Worm (Caenorhabditis elegans) whole organism, midembryonic: ENCODE measurements around the gene F52E1.5.
A peak's percentile ranks its signal among the peaks of the same experiment; 100 is the strongest.

Experiments
- T22C8.4 ChIP-seq: fragments of 200-800 bp; sonication (Bioruptor generic); IDR thresholded peaks from 2 replicates; pipeline ENCODE4 v1.3.6; 2022; ENCODE audit warnings: missing genetic modification characterization, missing compliant biosample characterization
- cog-1 ChIP-seq: sonication (generic microtip); optimal IDR thresholded peaks from 2 replicates; lab custom pipeline; 2016; ENCODE audit warnings: missing genetic modification characterization, missing compliant biosample characterization
- flt-1 ChIP-seq: fragments of 200-800 bp; sonication (Bioruptor generic); IDR thresholded peaks from 2 replicates; pipeline ENCODE4 v1.3.6; 2022; ENCODE audit warnings: missing genetic modification characterization, missing compliant biosample characterization
- klf-2 ChIP-seq: fragments of 200-800 bp; sonication (Bioruptor generic); conservative IDR thresholded peaks from 2 replicates; pipeline ENCODE4 v1.3.6; 2022; ENCODE audit warnings: missing genetic modification reagents, missing genetic modification characterization, missing compliant biosample characterization
- med-1 ChIP-seq: sonication (generic microtip); optimal IDR thresholded peaks from 2 replicates; lab custom pipeline; 2017; ENCODE audit warnings: missing genetic modification characterization, mild to moderate bottlenecking, missing compliant biosample characterization, antibody characterized with exemption, missing genetic modification reagents; ENCODE audit not compliant: insufficient read depth
- ref-1 ChIP-seq: fragments of 200-800 bp; sonication (Bioruptor generic); conservative IDR thresholded peaks from 2 replicates; pipeline ENCODE4 v1.3.6; 2022; ENCODE audit warnings: missing genetic modification reagents, missing genetic modification characterization, missing compliant biosample characterization
- tab-1 ChIP-seq: fragments of 200-800 bp; sonication (Bioruptor generic); IDR thresholded peaks from 2 replicates; pipeline ENCODE4 v1.3.6; 2022; ENCODE audit warnings: missing genetic modification characterization, missing compliant biosample characterization
- ztf-23 ChIP-seq: fragments of 200-800 bp; sonication (Bioruptor generic); IDR thresholded peaks from 2 replicates; pipeline ENCODE4 v1.3.6; 2022; ENCODE audit warnings: missing genetic modification reagents, missing genetic modification characterization, missing compliant biosample characterization
- ztf-29 ChIP-seq: fragments of 200-800 bp; sonication (Bioruptor generic); IDR thresholded peaks from 2 replicates; pipeline ENCODE4 v1.3.6; 2022; ENCODE audit warnings: missing genetic modification reagents, missing genetic modification characterization, missing compliant biosample characterization

The F52E1.5 gene

DNA sequence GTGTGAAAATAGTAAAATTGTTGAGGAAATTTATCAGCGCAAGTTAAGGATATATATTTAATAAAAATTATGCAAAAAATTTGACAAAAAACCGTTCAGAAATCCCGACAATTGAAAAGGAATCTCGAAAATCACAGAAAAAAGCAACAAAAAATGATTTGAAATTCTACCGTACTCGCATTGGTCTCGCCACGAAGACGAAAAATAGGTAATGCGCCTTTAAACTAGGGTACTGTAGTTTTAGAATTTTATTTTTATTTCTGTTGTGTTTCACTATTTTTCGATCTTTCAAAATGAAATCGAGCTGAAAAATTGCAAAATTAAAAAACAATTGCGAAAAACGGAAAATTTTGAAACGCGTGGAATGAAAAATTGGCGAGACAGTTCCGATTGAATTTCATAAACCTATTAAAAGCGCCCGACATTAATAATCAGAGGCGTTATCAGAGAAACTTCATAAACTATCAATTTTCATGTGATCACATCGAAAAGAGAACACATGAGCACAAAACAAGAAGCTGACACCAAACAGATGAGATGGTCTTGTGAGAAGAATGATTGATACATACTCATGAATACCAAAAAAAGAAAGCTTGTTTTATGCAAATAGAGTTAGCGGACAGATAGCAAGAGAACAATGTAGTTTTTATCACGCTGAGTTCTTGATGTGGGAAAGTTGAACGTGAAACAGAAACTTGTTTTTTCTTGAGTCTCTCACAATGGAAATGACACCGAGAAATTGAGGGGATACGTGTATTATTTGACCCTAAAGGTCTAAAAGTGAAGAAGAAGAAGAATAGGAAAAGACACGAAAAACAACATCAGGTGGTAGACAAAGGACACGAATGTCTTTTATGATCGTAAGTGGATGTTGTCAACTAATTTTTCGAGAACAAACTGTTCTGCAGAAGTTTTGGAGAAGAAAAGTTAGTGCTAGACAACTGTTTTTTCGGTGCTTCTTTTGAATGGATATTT, 45.8 kb downstream of the F52E1.5 start:
- TF ChIP-seq ztf-29 (GFP tag; lab: Robert Waterston, UW) (no peak), T22C8.4 (GFP tag; lab: Robert Waterston, UW) (no peak), flt-1 (no peak), tab-1 (GFP tag; lab: Robert Waterston, UW) (no peak), ztf-23 (GFP tag; lab: Robert Waterston, UW) (no peak), cog-1 (tag; lab: Kevin White, UChicago) (no peak), klf-2 (GFP tag; lab: Robert Waterston, UW) (no peak), med-1 (GFP tag; lab: Kevin White, UChicago) (no peak), ref-1 (GFP tag; lab: Robert Waterston, UW) (no peak)

DNA sequence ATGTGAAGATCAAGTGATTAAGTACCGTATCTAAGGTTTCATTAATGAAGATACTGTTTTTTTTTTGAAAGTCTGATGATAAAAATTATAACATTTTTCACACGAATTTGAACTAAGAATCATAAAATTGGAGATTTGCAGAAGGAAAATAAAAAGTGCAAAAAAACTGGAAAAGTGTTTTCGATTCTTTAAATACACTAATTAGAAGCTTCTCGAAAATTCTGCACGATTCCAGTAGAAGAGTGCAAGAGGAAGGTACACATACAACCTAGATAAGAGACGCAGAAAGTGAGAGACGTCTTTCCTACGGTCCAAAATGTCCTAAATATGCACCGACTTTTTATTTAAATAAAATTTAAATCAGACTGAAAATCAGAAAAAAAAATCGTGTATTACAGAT, 46.9 kb downstream of the F52E1.5 start:
- TF ChIP-seq med-1 (GFP tag; lab: Kevin White, UChicago) = no peak
- TF ChIP-seq ztf-23 (GFP tag; lab: Robert Waterston, UW) = no peak
- TF ChIP-seq cog-1 (tag; lab: Kevin White, UChicago) = no peak
- TF ChIP-seq klf-2 (GFP tag; lab: Robert Waterston, UW) = no peak
- TF ChIP-seq T22C8.4 (GFP tag; lab: Robert Waterston, UW) = no peak
- no peak for TF ChIP-seq ref-1 (GFP tag; lab: Robert Waterston, UW)
- no peak for TF ChIP-seq ztf-29 (GFP tag; lab: Robert Waterston, UW)
- no peak for TF ChIP-seq flt-1
- no peak for TF ChIP-seq tab-1 (GFP tag; lab: Robert Waterston, UW)

DNA sequence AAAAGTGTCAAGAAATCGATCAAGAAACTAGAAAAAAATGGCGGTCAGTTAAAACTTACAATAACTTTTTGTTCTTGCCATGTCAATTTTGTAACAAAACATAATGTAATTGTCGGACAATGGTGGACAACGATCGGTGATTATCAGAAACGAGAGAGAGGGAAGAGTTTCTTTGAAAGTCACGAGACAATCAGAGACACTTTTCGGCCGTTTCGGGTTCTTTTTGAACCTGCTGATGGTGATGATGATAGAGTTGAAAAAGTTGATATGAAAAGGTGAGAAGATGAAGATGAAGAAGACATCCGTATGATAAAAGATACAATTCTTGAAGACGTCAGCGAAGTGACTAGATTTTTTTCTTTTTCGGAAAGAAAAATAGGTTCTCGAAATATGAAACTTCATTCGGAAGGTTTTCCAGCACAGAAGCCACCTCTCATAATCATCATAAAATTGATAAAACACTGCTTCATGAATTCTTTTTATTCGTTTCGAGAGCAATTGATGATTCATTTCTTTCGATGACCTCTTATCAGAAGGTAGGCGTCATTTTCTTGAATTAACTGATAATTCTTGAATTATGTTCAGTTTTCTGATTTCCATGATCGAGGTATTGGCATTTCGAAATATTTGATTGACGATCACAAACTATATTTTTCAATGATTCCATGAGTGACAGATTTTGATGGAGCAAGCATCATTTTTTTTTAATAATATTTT, 47.6 kb downstream of the F52E1.5 start:
- TF ChIP-seq klf-2 (GFP tag; lab: Robert Waterston, UW) = no peak
- no peak for TF ChIP-seq med-1 (GFP tag; lab: Kevin White, UChicago)
- no peak for TF ChIP-seq cog-1 (tag; lab: Kevin White, UChicago)
- no peak for TF ChIP-seq ref-1 (GFP tag; lab: Robert Waterston, UW)
- TF ChIP-seq T22C8.4 (GFP tag; lab: Robert Waterston, UW) = no peak
- no peak for TF ChIP-seq ztf-23 (GFP tag; lab: Robert Waterston, UW)
- no peak for TF ChIP-seq tab-1 (GFP tag; lab: Robert Waterston, UW)
- TF ChIP-seq flt-1 = no peak
- TF ChIP-seq ztf-29 (GFP tag; lab: Robert Waterston, UW) = no peak

DNA sequence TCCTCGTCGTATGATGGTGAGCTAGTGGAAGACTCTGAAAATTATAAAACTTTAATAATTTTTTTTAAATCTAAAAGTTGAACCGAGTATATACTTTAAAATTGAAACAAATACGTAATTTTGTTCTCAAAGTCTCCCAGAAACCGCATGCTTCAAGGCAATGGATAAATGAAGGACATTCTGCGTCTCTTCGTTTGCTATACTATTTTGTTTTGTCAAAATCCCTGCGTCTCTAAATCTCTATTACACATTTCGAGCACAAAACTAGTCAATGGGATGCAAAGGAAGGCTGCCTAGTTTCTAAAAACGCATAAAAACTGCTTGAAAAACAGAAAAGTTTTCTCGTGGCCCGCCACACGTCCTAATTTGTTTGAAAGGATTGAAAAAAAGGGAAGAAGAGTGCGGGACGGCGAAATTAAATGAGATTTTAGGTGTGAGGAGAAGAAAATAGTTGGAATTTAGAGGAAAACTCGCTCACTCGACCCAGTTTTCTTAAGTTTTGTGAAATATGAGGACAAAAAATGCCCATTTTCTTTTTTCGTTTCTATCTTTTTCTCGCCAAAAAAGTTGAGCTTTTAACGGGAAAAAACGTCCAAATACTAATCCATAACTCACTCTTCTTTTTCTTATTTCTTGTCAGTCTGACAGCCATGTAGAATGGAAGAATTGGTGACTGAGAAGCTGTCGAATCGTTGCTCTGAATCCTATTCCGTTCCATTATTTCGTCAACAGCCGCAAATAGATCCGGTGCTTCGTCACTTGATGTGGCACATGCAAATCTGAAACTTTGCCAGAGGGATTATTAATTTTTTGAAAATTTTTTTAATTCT, 49.5 kb downstream of the F52E1.5 start:
- no peak for TF ChIP-seq tab-1 (GFP tag; lab: Robert Waterston, UW)

DNA sequence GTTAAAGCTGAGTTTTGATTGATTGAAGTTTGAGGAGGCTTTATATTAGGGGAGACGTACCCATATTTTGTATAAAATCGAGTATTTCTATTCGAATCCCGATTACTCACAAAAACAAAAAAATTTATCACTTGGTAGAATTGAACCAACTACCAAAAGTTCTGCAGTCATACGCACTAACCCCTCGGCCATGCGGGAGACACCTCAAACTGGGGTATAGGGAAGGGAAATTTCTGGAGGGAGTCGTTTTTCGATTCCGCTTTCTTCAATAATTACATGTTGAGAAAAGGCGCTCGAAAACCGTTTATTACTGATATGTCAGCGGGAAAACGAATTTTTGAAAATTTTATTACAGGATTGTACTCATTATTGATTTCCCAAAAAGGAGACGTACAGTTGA, 52.0 kb downstream of the F52E1.5 start:
- TF ChIP-seq ztf-29 (GFP tag; lab: Robert Waterston, UW) (0 out of 2 replicates have a peak, but pooled peaks have one; percentile 35), ztf-23 (GFP tag; lab: Robert Waterston, UW) (peak; percentile 70; the same call in 1 of the 2 replicates), ref-1 (GFP tag; lab: Robert Waterston, UW) (peak; percentile 71), flt-1 (peak; percentile 82), T22C8.4 (GFP tag; lab: Robert Waterston, UW) (peak; percentile 72), tab-1 (GFP tag; lab: Robert Waterston, UW) (peak; percentile 83; the same call in 1 of the 2 replicates)
